Worm (Caenorhabditis elegans): ENCODE measurements around the gene E02H4.5.

The E02H4.5 gene

ce11 chrX:14255973-14256372 lies 1.0 kb upstream of the E02H4.5 start, which contains the start of gene E02H4.7:
Gene E02H4.7, plus strand, starts transcription at chrX:14256273.
- TF ChIP-seq nhr-237 (tag; optimal IDR thresholded peaks at IDR 0.05): no peak
- TF ChIP-seq D1046.2 (GFP tag; IDR thresholded peaks at IDR 0.05): no peak
- TF ChIP-seq pha-4 (GFP tag; IDR thresholded peaks at IDR 0.05): no peak
- TF ChIP-seq pha-4 (tag; optimal IDR thresholded peaks at IDR 0.05): no peak
- TF ChIP-seq zfp-3 (GFP tag; conservative IDR thresholded peaks at IDR 0.05): no peak
- no peak for TF ChIP-seq lsy-2 (tag; optimal IDR thresholded peaks at IDR 0.05)
- TF ChIP-seq mep-1 (tag; optimal IDR thresholded peaks at IDR 0.05): no peak
- TF ChIP-seq lin-13 (GFP tag; optimal IDR thresholded peaks at IDR 0.05): no peak
- no peak for TF ChIP-seq dmd-9 (GFP tag; IDR thresholded peaks at IDR 0.05)
- no peak for TF ChIP-seq hlh-30 (tag; optimal IDR thresholded peaks at IDR 0.05; ENCODE audit: insufficient read depth)
- TF ChIP-seq sdz-12 (GFP tag; optimal IDR thresholded peaks at IDR 0.05): no peak
- TF ChIP-seq madf-5 (GFP tag; IDR thresholded peaks at IDR 0.05): no peak
- TF ChIP-seq snpc-1.2 (GFP tag; IDR thresholded peaks at IDR 0.05): no peak
- TF ChIP-seq lim-7 (GFP tag; IDR thresholded peaks at IDR 0.05): no peak
- no peak for TF ChIP-seq nhr-10 (tag; optimal IDR thresholded peaks at IDR 0.05)

ce11 chrX:14252042-14252441 lies 2.9 kb downstream of the E02H4.5 start, which contains the start of gene E02H4.6:
Gene E02H4.6, minus strand, starts transcription at chrX:14252142.
- TF ChIP-seq tra-1 (GFP tag; IDR thresholded peaks at IDR 0.05) (no peak), F44E2.7 (GFP tag; IDR thresholded peaks at IDR 0.05) (no peak), Y48G9A.11 (GFP tag; IDR thresholded peaks at IDR 0.05) (no peak), hlh-30 (tag; optimal IDR thresholded peaks at IDR 0.05; ENCODE audit: insufficient read depth) (no peak), nhr-28 (tag; optimal IDR thresholded peaks at IDR 0.05) (no peak), nhr-41 (GFP tag; IDR thresholded peaks at IDR 0.05) (no peak), daf-8 (GFP tag; IDR thresholded peaks at IDR 0.05) (no peak), unc-62 (GFP tag; optimal IDR thresholded peaks at IDR 0.05 in 1 of 2) (no peak), unc-62 (tag; optimal IDR thresholded peaks at IDR 0.05) (no peak), ama-1 (optimal IDR thresholded peaks at IDR 0.05) (no peak), fos-1 (tag; optimal IDR thresholded peaks at IDR 0.05) (no peak), cey-2 (tag; optimal IDR thresholded peaks at IDR 0.05; ENCODE audit: borderline replicate concordance, insufficient read depth) (no peak), ceh-32 (tag; optimal IDR thresholded peaks at IDR 0.05; ENCODE audit: poor library complexity) (no peak)

- TF ChIP-seq mdl-1 (tag; optimal IDR thresholded peaks at IDR 0.05): no peak
- peak; percentile 58 for TF ChIP-seq aha-1 (tag)
Measured at ce11 chrX:14247436-14248103, 7.4 kb downstream of the E02H4.5 start, which contains the start of gene K04C1.5. Gene K04C1.5, plus strand, starts transcription at chrX:14248053.

- TF ChIP-seq dpl-1 (GFP tag; optimal IDR thresholded peaks at IDR 0.05) (no peak), ceh-28 (tag; optimal IDR thresholded peaks at IDR 0.05) (no peak), nhr-42 (GFP tag; IDR thresholded peaks at IDR 0.05) (no peak), snpc-4 (tag; optimal IDR thresholded peaks at IDR 0.05) (no peak), spr-3 (GFP tag; optimal IDR thresholded peaks at IDR 0.05) (no peak), nhr-25 (tag; optimal IDR thresholded peaks at IDR 0.05; ENCODE audit: borderline replicate concordance, insufficient read depth) (no peak), R02D3.7 (tag; optimal IDR thresholded peaks at IDR 0.05) (no peak), Y105C5A.15 (GFP tag; IDR thresholded peaks at IDR 0.05) (no peak), nhr-11 (tag; optimal IDR thresholded peaks at IDR 0.05) (no peak), lin-13 (GFP tag; optimal IDR thresholded peaks at IDR 0.05) (no peak), mdt-29 (GFP tag; IDR thresholded peaks at IDR 0.05) (no peak), lin-1 (GFP tag; IDR thresholded peaks at IDR 0.05) (no peak)
Measured at ce11 chrX:14246518-14246917, 8.4 kb downstream of the E02H4.5 start, which contains the start of gene mlc-6. Gene mlc-6, minus strand, starts transcription at chrX:14246618.
